Worm (Caenorhabditis elegans) whole organism, young adult: Measurements from ENCODE around the gene osta-2.

Source experiments
- B0035.1 ChIP-seq: sonication (generic microtip); optimal IDR thresholded peaks from 2 replicates; lab custom pipeline; 2016; ENCODE audit warnings: missing genetic modification characterization, mild to moderate bottlenecking, missing compliant biosample characterization, missing genotype, missing genetic modification reagents
- B0336.3 ChIP-seq: fragments of 200-800 bp; sonication (Bioruptor generic); IDR thresholded peaks from 2 replicates; pipeline ENCODE4 v1.3.6; 2022; ENCODE audit warnings: missing genetic modification characterization, missing compliant biosample characterization
- nhr-120 ChIP-seq: fragments of 200-800 bp; sonication (Bioruptor generic); IDR thresholded peaks from 2 replicates; pipeline ENCODE4 v1.3.6; 2022; ENCODE audit warnings: missing genetic modification characterization, missing compliant biosample characterization
- ztf-22 ChIP-seq: fragments of 200-800 bp; sonication (Bioruptor generic); optimal IDR thresholded peaks from 2 replicates; lab custom pipeline; 2018; ENCODE audit warnings: mild to moderate bottlenecking, missing genetic modification characterization, moderate library complexity, missing compliant biosample characterization
- ztf-3 ChIP-seq: fragments of 200-800 bp; sonication (Bioruptor generic); optimal IDR thresholded peaks from 2 replicates; lab custom pipeline; 2018; ENCODE audit warnings: mild to moderate bottlenecking, missing genetic modification characterization, missing compliant biosample characterization

ce11 chrII:5693893-5694292 is 13.6 kb upstream of the osta-2 start, which contains the start of gene C25H3.3:
- TF ChIP-seq ztf-3 (GFP tag; lab: Kevin White, UChicago): no peak
- no peak for TF ChIP-seq nhr-120 (GFP tag; lab: Robert Waterston, UW)
- no peak for TF ChIP-seq ztf-22 (GFP tag; lab: Kevin White, UChicago)
- TF ChIP-seq B0336.3 (GFP tag; lab: Robert Waterston, UW): no peak
- no peak for TF ChIP-seq B0035.1 (tag; lab: Kevin White, UChicago)
